Worm (Caenorhabditis elegans) whole organism, L4/young adult: Measurements from ENCODE around the gene irld-40.

Experiments used
- W03F9.2 ChIP-seq: fragments of 150-350 bp; optimal IDR thresholded peaks from 2 replicates; lab custom pipeline; 2014; ENCODE audit warnings: missing biosample characterization, missing genetic modification characterization
- dao-5 ChIP-seq: sonication (generic microtip); optimal IDR thresholded peaks from 2 replicates; lab custom pipeline; 2016; ENCODE audit warnings: missing genotype, missing genetic modification characterization, moderate library complexity, missing compliant biosample characterization
- him-1 ChIP-seq: sonication (generic microtip); optimal IDR thresholded peaks from 2 replicates; lab custom pipeline; 2016; ENCODE audit warnings: missing genotype, missing genetic modification reagents, missing genetic modification characterization, missing compliant biosample characterization

DNA sequence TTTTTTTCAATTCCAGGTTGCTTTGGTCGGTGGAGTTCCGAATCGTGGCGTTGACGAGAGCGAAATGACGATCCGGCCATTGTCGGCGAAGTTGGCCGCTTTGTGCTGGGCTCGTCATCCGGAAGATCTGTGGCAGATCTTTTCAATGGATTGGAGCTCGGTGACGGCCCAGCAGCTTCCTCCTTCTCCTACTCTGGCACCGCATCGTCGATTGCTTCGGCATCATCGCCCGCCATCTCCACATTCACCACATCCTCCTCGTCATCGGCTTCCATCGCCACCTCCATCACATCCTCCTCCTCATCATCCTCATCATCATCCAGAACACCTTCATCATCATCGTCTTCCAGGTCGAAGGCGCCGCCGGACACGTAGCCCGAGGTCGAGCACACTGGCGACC is 36.0 kb downstream of the irld-40 start:
- no peak for TF ChIP-seq him-1
- TF ChIP-seq dao-5 (tag; lab: Kevin White, UChicago) = no peak
- no peak for TF ChIP-seq W03F9.2 (tag; lab: Kevin White, UChicago)
